Fruit fly (Drosophila melanogaster) whole organism: ENCODE data around the gene kuk.
A peak's percentile ranks its signal among the peaks of the same experiment; 100 is the strongest.

Experiments used
- CG8478 ChIP-seq: fragments of >200 bp; optimal IDR thresholded peaks from 2 replicates; lab custom pipeline; 2018; ENCODE audit warnings: inconsistent platforms
- Dll ChIP-seq: fragments of >200 bp; optimal IDR thresholded peaks from 2 replicates; lab custom pipeline; 2017
- EcR ChIP-seq, 2 experiments: fragments of >200 bp; optimal IDR thresholded peaks; 2 replicates each; lab custom pipeline; 2017; ENCODE audit warnings: missing biosample characterization in 2 of 2, missing genetic modification characterization in 2 of 2, missing genetic modification reagents in 2 of 2
- pan ChIP-seq: fragments of >200 bp; optimal IDR thresholded peaks from 2 replicates; lab custom pipeline; 2017
- psq ChIP-seq: fragments of >200 bp; optimal IDR thresholded peaks from 2 replicates; lab custom pipeline; 2017
- usp ChIP-seq: fragments of >200 bp; optimal IDR thresholded peaks from 2 replicates; lab custom pipeline; 2017; ENCODE audit warnings: missing biosample characterization, missing genetic modification characterization, mixed read lengths

kuk gene

DNA sequence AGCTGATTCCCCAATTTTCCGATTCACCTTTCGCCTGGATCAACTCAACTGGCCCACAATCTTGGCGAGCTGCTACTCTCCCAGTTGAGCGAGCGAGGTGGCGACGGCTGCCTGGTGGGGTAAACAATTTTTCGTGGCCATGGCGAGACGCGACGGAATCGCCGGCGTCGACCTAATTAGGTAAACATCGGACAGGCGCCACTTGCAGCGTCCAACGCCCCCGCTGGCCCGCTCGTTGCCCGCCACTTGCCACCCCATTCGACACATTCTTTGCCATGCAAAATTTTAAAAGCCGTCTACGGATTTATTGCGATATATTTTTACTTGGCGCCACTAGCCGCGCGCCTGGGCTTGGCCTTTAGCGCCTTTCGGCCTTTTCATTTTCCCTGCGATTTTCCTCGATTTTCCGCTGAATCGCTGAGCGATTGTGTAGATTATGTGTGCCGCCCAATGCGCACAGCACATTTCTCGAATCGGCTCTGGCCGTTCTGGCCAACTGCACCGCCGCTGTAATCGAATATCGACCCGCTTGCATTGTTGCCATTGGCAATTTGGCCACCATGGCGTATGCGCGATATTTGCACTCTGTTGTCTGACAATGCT is 13.1 kb upstream of the kuk start:
- no peak for TF ChIP-seq Dll (lab: Kevin White, UChicago)
- no peak for TF ChIP-seq psq (lab: Kevin White, UChicago)
- TF ChIP-seq CG8478 (lab: Kevin White, UChicago), result no peak
- no peak for TF ChIP-seq pan
- TF ChIP-seq usp (GFP tag; lab: Kevin White, UChicago), result no peak
- no peak for TF ChIP-seq EcR (GFP tag; optimal IDR thresholded peaks at IDR 0.05; lab: Kevin White, UChicago)

- no peak for TF ChIP-seq pan
Measured at dm6 chr3R:17067721-17068120, 12.3 kb upstream of the kuk start.

dm6 chr3R:17072526-17073114 is 7.4 kb upstream of the kuk start, which contains the start of the genes Ns1 and mRpS11:
Gene Ns1, minus strand, starts transcription at chr3R:17072675.
Gene mRpS11, plus strand, starts transcription at chr3R:17072732.
- no peak for TF ChIP-seq psq (lab: Kevin White, UChicago)
- no peak for TF ChIP-seq EcR (GFP tag; optimal IDR thresholded peaks at IDR 0.05; lab: Kevin White, UChicago)
- TF ChIP-seq Dll (lab: Kevin White, UChicago), result no peak
- no peak for TF ChIP-seq CG8478 (lab: Kevin White, UChicago)
- no peak for TF ChIP-seq pan
- no peak for TF ChIP-seq usp (GFP tag; lab: Kevin White, UChicago)

dm6 chr3R:17077968-17078417 is 2.1 kb upstream of the kuk start:
- no peak for TF ChIP-seq CG8478 (lab: Kevin White, UChicago)
- TF ChIP-seq pan, result no peak
- peak in 1 of 2 experiments; percentile 33 for TF ChIP-seq EcR (GFP tag; optimal IDR thresholded peaks at IDR 0.05; lab: Kevin White, UChicago)
- TF ChIP-seq psq (lab: Kevin White, UChicago), result no peak

dm6 chr3R:17078961-17079858 is 834 bp upstream of the kuk start:
- TF ChIP-seq CG8478 (lab: Kevin White, UChicago) (no peak), pan (no peak), usp (GFP tag; lab: Kevin White, UChicago) (no peak), EcR (GFP tag; optimal IDR thresholded peaks at IDR 0.05; lab: Kevin White, UChicago) (no peak), psq (lab: Kevin White, UChicago) (no peak), Dll (lab: Kevin White, UChicago) (no peak)

dm6 chr3R:17080666-17081358 is 768 bp downstream of the kuk start:
- TF ChIP-seq usp (GFP tag; lab: Kevin White, UChicago) (no peak), Dll (lab: Kevin White, UChicago) (no peak), psq (lab: Kevin White, UChicago) (no peak), CG8478 (lab: Kevin White, UChicago) (no peak), pan (no peak), EcR (GFP tag; optimal IDR thresholded peaks at IDR 0.05; lab: Kevin White, UChicago) (no peak)

- no peak for TF ChIP-seq usp (GFP tag; lab: Kevin White, UChicago)
- no peak for TF ChIP-seq CG8478 (lab: Kevin White, UChicago)
- no peak for TF ChIP-seq EcR (GFP tag; optimal IDR thresholded peaks at IDR 0.05; lab: Kevin White, UChicago)
Measured at dm6 chr3R:17081359-17081935, 1.4 kb downstream of the kuk start.

DNA sequence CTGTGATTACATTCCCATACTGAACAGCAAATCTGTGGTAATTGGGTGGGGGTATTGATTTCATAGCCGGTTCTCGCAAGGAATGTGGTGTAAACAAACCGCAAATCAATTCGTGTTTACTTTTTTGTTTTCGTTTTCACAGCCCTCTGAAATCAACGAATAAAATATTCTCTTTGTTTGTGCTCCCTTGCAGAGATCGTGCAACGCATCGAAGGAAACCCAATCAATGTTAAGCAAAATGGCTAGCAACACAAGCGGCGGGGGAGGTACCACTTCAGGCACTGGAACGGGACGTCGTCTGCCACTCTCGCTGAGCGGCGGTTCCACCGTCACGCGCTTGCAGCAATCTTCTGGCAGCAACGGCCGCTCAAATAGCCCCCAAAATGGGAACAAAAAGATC is 2.4 kb downstream of the kuk start:
- TF ChIP-seq usp (GFP tag; lab: Kevin White, UChicago) (no peak), EcR (GFP tag; optimal IDR thresholded peaks at IDR 0.05; lab: Kevin White, UChicago) (no peak), psq (lab: Kevin White, UChicago) (no peak), CG8478 (lab: Kevin White, UChicago) (no peak), Dll (lab: Kevin White, UChicago) (no peak), pan (no peak)

- TF ChIP-seq pan (no peak), Dll (lab: Kevin White, UChicago) (no peak), usp (GFP tag; lab: Kevin White, UChicago) (no peak), CG8478 (lab: Kevin White, UChicago) (no peak), psq (lab: Kevin White, UChicago) (no peak), EcR (GFP tag; optimal IDR thresholded peaks at IDR 0.05; lab: Kevin White, UChicago) (no peak)
Measured at dm6 chr3R:17085029-17085807, 5.2 kb downstream of the kuk start, which contains the start of gene GckIII. Gene GckIII, plus strand, starts transcription at chr3R:17085513.

- no peak for TF ChIP-seq CG8478 (lab: Kevin White, UChicago)
- TF ChIP-seq usp (GFP tag; lab: Kevin White, UChicago), result no peak
- no peak for TF ChIP-seq psq (lab: Kevin White, UChicago)
- TF ChIP-seq Dll (lab: Kevin White, UChicago), result no peak
- no peak for TF ChIP-seq pan
- no peak for TF ChIP-seq EcR (GFP tag; optimal IDR thresholded peaks at IDR 0.05; lab: Kevin White, UChicago)
Measured at dm6 chr3R:17087977-17088618, 8.1 kb downstream of the kuk start, which contains the start of gene cal1. Gene cal1, plus strand, starts transcription at chr3R:17088280.
